Worm (Caenorhabditis elegans) whole organism, midembryonic: ENCODE data around the gene C50C3.1.

ENCODE experiments used
- T22C8.4 ChIP-seq: fragments of 200-800 bp; sonication (Bioruptor generic); IDR thresholded peaks from 2 replicates; pipeline ENCODE4 v1.3.6; 2022; ENCODE audit warnings: missing genetic modification characterization, missing compliant biosample characterization
- cog-1 ChIP-seq: sonication (generic microtip); optimal IDR thresholded peaks from 2 replicates; lab custom pipeline; 2016; ENCODE audit warnings: missing genetic modification characterization, missing compliant biosample characterization
- flt-1 ChIP-seq: fragments of 200-800 bp; sonication (Bioruptor generic); IDR thresholded peaks from 2 replicates; pipeline ENCODE4 v1.3.6; 2022; ENCODE audit warnings: missing genetic modification characterization, missing compliant biosample characterization
- klf-2 ChIP-seq: fragments of 200-800 bp; sonication (Bioruptor generic); conservative IDR thresholded peaks from 2 replicates; pipeline ENCODE4 v1.3.6; 2022; ENCODE audit warnings: missing genetic modification reagents, missing genetic modification characterization, missing compliant biosample characterization
- med-1 ChIP-seq: sonication (generic microtip); optimal IDR thresholded peaks from 2 replicates; lab custom pipeline; 2017; ENCODE audit warnings: missing genetic modification characterization, mild to moderate bottlenecking, missing compliant biosample characterization, antibody characterized with exemption, missing genetic modification reagents; ENCODE audit not compliant: insufficient read depth
- ref-1 ChIP-seq: fragments of 200-800 bp; sonication (Bioruptor generic); conservative IDR thresholded peaks from 2 replicates; pipeline ENCODE4 v1.3.6; 2022; ENCODE audit warnings: missing genetic modification reagents, missing genetic modification characterization, missing compliant biosample characterization
- tab-1 ChIP-seq: fragments of 200-800 bp; sonication (Bioruptor generic); IDR thresholded peaks from 2 replicates; pipeline ENCODE4 v1.3.6; 2022; ENCODE audit warnings: missing genetic modification characterization, missing compliant biosample characterization
- ztf-29 ChIP-seq: fragments of 200-800 bp; sonication (Bioruptor generic); IDR thresholded peaks from 2 replicates; pipeline ENCODE4 v1.3.6; 2022; ENCODE audit warnings: missing genetic modification reagents, missing genetic modification characterization, missing compliant biosample characterization

DNA sequence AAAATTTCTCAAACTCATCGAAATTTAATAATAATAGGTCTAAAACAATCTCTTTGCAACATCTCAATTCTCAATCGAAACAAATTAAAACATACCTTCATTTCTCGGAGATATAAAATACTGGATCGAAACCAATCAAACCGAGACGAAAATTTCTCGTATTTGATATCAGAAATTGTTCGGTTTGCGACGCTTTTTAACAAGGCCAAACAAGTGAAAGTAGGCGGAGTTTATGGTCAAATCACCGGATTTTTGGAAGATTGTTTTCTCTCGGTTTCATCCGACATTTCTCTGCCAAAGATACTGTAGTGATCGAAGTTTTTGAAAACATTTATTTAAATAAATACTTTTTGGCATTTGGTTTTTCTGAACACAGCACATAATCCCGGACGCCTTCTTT lies 43.6 kb downstream of the C50C3.1 start, which contains the start of gene C02F5.14:
- TF ChIP-seq flt-1 (GFP tag; lab: Robert Waterston, UW) = no peak
- no peak for TF ChIP-seq ref-1 (GFP tag; lab: Robert Waterston, UW)
- no peak for TF ChIP-seq tab-1 (GFP tag; lab: Robert Waterston, UW)
- no peak for TF ChIP-seq med-1 (GFP tag; lab: Kevin White, UChicago)
- no peak for TF ChIP-seq klf-2 (GFP tag; lab: Robert Waterston, UW)
- TF ChIP-seq cog-1 (tag; lab: Kevin White, UChicago) = no peak
- TF ChIP-seq T22C8.4 (GFP tag; lab: Robert Waterston, UW) = no peak
- TF ChIP-seq ztf-29 = no peak
